Fruit fly (Drosophila melanogaster) whole organism, prepupa: Measurements from ENCODE around the gene CG10589.

Experiments used
- Blimp-1 ChIP-seq: fragments of 200-800 bp; sonication (Bioruptor generic); optimal IDR thresholded peaks from 3 replicates; lab custom pipeline; 2017; ENCODE audit warnings: missing biosample characterization, missing genetic modification characterization, mild to moderate bottlenecking, moderate library complexity, missing genetic modification reagents
- CG16779 ChIP-seq: fragments of 200-800 bp; sonication (Bioruptor generic); optimal IDR thresholded peaks from 3 replicates; lab custom pipeline; 2017; ENCODE audit warnings: missing biosample characterization, mild to moderate bottlenecking, missing genetic modification characterization
- CG6163 ChIP-seq: fragments of 200-800 bp; sonication (Bioruptor generic); IDR thresholded peaks from 3 replicates; pipeline ENCODE4 v1.3.6; 2022; ENCODE audit warnings: missing biosample characterization, missing genetic modification characterization
- CG7368 ChIP-seq: fragments of 200-800 bp; sonication (Bioruptor generic); optimal IDR thresholded peaks from 3 replicates; lab custom pipeline; 2016; ENCODE audit warnings: missing biosample characterization, missing genetic modification characterization
- CG8119 ChIP-seq: fragments of 200-800 bp; sonication (Bioruptor generic); IDR thresholded peaks from 3 replicates; pipeline ENCODE4 v1.3.6; 2022; ENCODE audit warnings: missing biosample characterization, missing genetic modification characterization
- CG8319 ChIP-seq: fragments of 200-800 bp; sonication (Bioruptor generic); optimal IDR thresholded peaks from 3 replicates; lab custom pipeline; 2016; ENCODE audit warnings: missing biosample characterization, missing genetic modification characterization
- Eip78C ChIP-seq: fragments of 200-800 bp; sonication (Bioruptor generic); peaks from one replicate; lab custom pipeline; 2016; ENCODE audit warnings: missing biosample characterization, missing genetic modification characterization
- Ets21C ChIP-seq: fragments of 200-800 bp; sonication (Bioruptor generic); optimal IDR thresholded peaks from 3 replicates; lab custom pipeline; 2016; ENCODE audit warnings: missing biosample characterization, missing genetic modification characterization
- dac ChIP-seq: fragments of 200-800 bp; sonication (Bioruptor generic); optimal IDR thresholded peaks from 2 replicates; lab custom pipeline; 2017; ENCODE audit warnings: missing biosample characterization, mild to moderate bottlenecking, missing genetic modification characterization
- esn ChIP-seq: fragments of 200-800 bp; sonication (Bioruptor generic); optimal IDR thresholded peaks from 2 replicates; lab custom pipeline; 2016; ENCODE audit warnings: missing biosample characterization, mild to moderate bottlenecking, missing genetic modification characterization, moderate library complexity
- pdm3 ChIP-seq: fragments of 200-800 bp; sonication (Bioruptor generic); optimal IDR thresholded peaks from 3 replicates; lab custom pipeline; 2016; ENCODE audit warnings: missing biosample characterization, missing genetic modification characterization
- spab ChIP-seq: fragments of 200-800 bp; sonication (Bioruptor generic); optimal IDR thresholded peaks from 2 replicates; lab custom pipeline; 2017; ENCODE audit warnings: missing biosample characterization, mild to moderate bottlenecking, missing genetic modification characterization, missing genetic modification reagents
- vri ChIP-seq: fragments of 200-800 bp; sonication (Bioruptor generic); optimal IDR thresholded peaks from 3 replicates; lab custom pipeline; 2016; ENCODE audit warnings: missing biosample characterization, mild to moderate bottlenecking, missing genetic modification characterization

dm6 chr3L:20962455-20962854 is 34.8 kb downstream of the CG10589 start, which contains the start of gene CG10587:
- TF ChIP-seq Blimp-1 (GFP tag; lab: Kevin White, UChicago) (no peak), pdm3 (GFP tag; lab: Kevin White, UChicago) (no peak), dac (GFP tag; lab: Kevin White, UChicago) (no peak), CG6163 (GFP tag; lab: Robert Waterston, UW) (no peak), CG7368 (no peak), spab (GFP tag; lab: Kevin White, UChicago) (no peak), Ets21C (GFP tag; lab: Kevin White, UChicago) (no peak), CG8319 (GFP tag; lab: Kevin White, UChicago) (no peak), CG8119 (GFP tag; lab: Robert Waterston, UW) (no peak), vri (GFP tag; lab: Kevin White, UChicago) (no peak), Eip78C (GFP tag; lab: Kevin White, UChicago) (no peak), CG16779 (tag; lab: Kevin White, UChicago) (no peak), esn (no peak)
